Worm (Caenorhabditis elegans): ENCODE measurements around the gene chtb-2.

- TF ChIP-seq ama-1 (optimal IDR thresholded peaks at IDR 0.05) (no peak), ceh-36 (tag; optimal IDR thresholded peaks at IDR 0.05) (no peak), scrt-1 (GFP tag; IDR thresholded peaks at IDR 0.05) (no peak), B0310.2 (tag; optimal IDR thresholded peaks at IDR 0.05) (no peak), tbx-37 (GFP tag; conservative IDR thresholded peaks at IDR 0.05) (no peak), sea-1 (GFP tag; conservative IDR thresholded peaks at IDR 0.05) (no peak), flt-1 (GFP tag; IDR thresholded peaks at IDR 0.05) (no peak), tbx-11 (GFP tag; IDR thresholded peaks at IDR 0.05) (no peak)
Observed at ce11 chrIII:6446807-6447206, 36.2 kb upstream of the chtb-2 start, which contains the start of gene let-721.
